ENCODE assay signal across 3 fruit fly cellular contexts in genomic region chr3L:15500813-15501645, dm6.
TF ChIP-seq lines count a peak whose summit lies in the region.

TSS of gene CG7272 (plus strand) at chr3L:15500938.

TF ChIP-seq in whole organism, embryonic, 481 proteins besides CTCF, POLR2A, EP300 and RAD21 (continued from another document and continues in another):
- TF ChIP-seq zfh2 (GFP tag; optimal IDR thresholded peaks at IDR 0.05; lab: Kevin White, UChicago): peak; percentile 20
- TF ChIP-seq br (optimal IDR thresholded peaks at IDR 0.05; lab: Kevin White, UChicago): no peak
- TF ChIP-seq bab2 (GFP tag; optimal IDR thresholded peaks at IDR 0.05; lab: Kevin White, UChicago): peak; percentile 8
- TF ChIP-seq Ets97D (GFP tag; optimal IDR thresholded peaks at IDR 0.05; lab: Kevin White, UChicago): peak; percentile 18
- TF ChIP-seq seq (GFP tag; IDR thresholded peaks at IDR 0.05; lab: Robert Waterston, UW): peak; percentile 23; the same call in 1 of the 2 replicates
- no peak for TF ChIP-seq Trl (optimal IDR thresholded peaks at IDR 0.05; lab: Kevin White, UChicago)
- peak; percentile 30 for TF ChIP-seq Trl (GFP tag; optimal IDR thresholded peaks at IDR 0.05; lab: Kevin White, UChicago)
- TF ChIP-seq crc (GFP tag; optimal IDR thresholded peaks at IDR 0.05; lab: Kevin White, UChicago): no peak
- no peak for TF ChIP-seq CG7928 (GFP tag; optimal IDR thresholded peaks at IDR 0.05; lab: Kevin White, UChicago)
- TF ChIP-seq Sry-δ (GFP tag; optimal IDR thresholded peaks at IDR 0.05; lab: Kevin White, UChicago): peak; percentile 53
- peak; percentile 27 for TF ChIP-seq bigmax (GFP tag; optimal IDR thresholded peaks at IDR 0.05; lab: Kevin White, UChicago)
- TF ChIP-seq Med (GFP tag; lab: Kevin White, UChicago): peak; percentile 88
- peak; percentile 51; the same call in 1 of the 2 replicates for TF ChIP-seq ato (GFP tag; IDR thresholded peaks at IDR 0.05; lab: Robert Waterston, UW; ENCODE audit: partially characterized antibody)
- TF ChIP-seq stwl (tag; optimal IDR thresholded peaks at IDR 0.05; lab: Kevin White, UChicago): peak; percentile 17
- TF ChIP-seq gem (tag; optimal IDR thresholded peaks at IDR 0.05; lab: Kevin White, UChicago): peak; percentile 10
- TF ChIP-seq ab (GFP tag; optimal IDR thresholded peaks at IDR 0.05; lab: Kevin White, UChicago): no peak
- peak; percentile 17 for TF ChIP-seq Blimp-1 (GFP tag; optimal IDR thresholded peaks at IDR 0.05; lab: Kevin White, UChicago)
- TF ChIP-seq CG14965 (GFP tag; optimal IDR thresholded peaks at IDR 0.05; lab: Kevin White, UChicago; ENCODE audit: borderline replicate concordance): no peak
- TF ChIP-seq caup (GFP tag; optimal IDR thresholded peaks at IDR 0.05; lab: Kevin White, UChicago; ENCODE audit: severe bottlenecking): peak; percentile 38
- TF ChIP-seq CG33557 (GFP tag; optimal IDR thresholded peaks at IDR 0.05; lab: Kevin White, UChicago): no peak
- TF ChIP-seq CG10543 (GFP tag; optimal IDR thresholded peaks at IDR 0.05; lab: Kevin White, UChicago): peak; percentile 82
- no peak for TF ChIP-seq CG8478 (optimal IDR thresholded peaks at IDR 0.05; lab: Kevin White, UChicago)
- TF ChIP-seq hbn (GFP tag; IDR thresholded peaks at IDR 0.05; lab: Robert Waterston, UW; ENCODE audit: partially characterized antibody): no peak
- peak; percentile 18 for TF ChIP-seq gcm (GFP tag; optimal IDR thresholded peaks at IDR 0.05; lab: Kevin White, UChicago)
- no peak for TF ChIP-seq luna (GFP tag; optimal IDR thresholded peaks at IDR 0.05; lab: Kevin White, UChicago)
- TF ChIP-seq sna (GFP tag; IDR thresholded peaks at IDR 0.05; lab: Robert Waterston, UW; ENCODE audit: partially characterized antibody): 0 out of 2 replicates have a peak, but pooled peaks have one; percentile 36
- TF ChIP-seq CG16813 (GFP tag; IDR thresholded peaks at IDR 0.05; lab: Robert Waterston, UW; ENCODE audit: partially characterized antibody): 0 out of 3 replicates have a peak, but pooled peaks have one; percentile 19
- TF ChIP-seq Xrp1 (GFP tag; IDR thresholded peaks at IDR 0.05; lab: Robert Waterston, UW): peak; percentile 32; the same call in 1 of the 2 replicates
- TF ChIP-seq CG9609 (GFP tag; optimal IDR thresholded peaks at IDR 0.05; lab: Kevin White, UChicago): no peak
- TF ChIP-seq Awh (GFP tag; IDR thresholded peaks at IDR 0.05; lab: Robert Waterston, UW): no peak
- peak; percentile 31 for TF ChIP-seq ERR (GFP tag; optimal IDR thresholded peaks at IDR 0.05; lab: Kevin White, UChicago)
- TF ChIP-seq Mes4 (GFP tag; optimal IDR thresholded peaks at IDR 0.05; lab: Kevin White, UChicago): no peak
- no peak for TF ChIP-seq slou (GFP tag; optimal IDR thresholded peaks at IDR 0.05; lab: Kevin White, UChicago)
- TF ChIP-seq CG9727 (GFP tag; optimal IDR thresholded peaks at IDR 0.05; lab: Kevin White, UChicago): no peak
- no peak for TF ChIP-seq CG10959 (GFP tag; IDR thresholded peaks at IDR 0.05; lab: Robert Waterston, UW)
- TF ChIP-seq CG10462 (GFP tag; optimal IDR thresholded peaks at IDR 0.05; lab: Kevin White, UChicago): no peak
- TF ChIP-seq zen (tag; optimal IDR thresholded peaks at IDR 0.05; lab: Kevin White, UChicago): no peak
- TF ChIP-seq CG14710 (tag; optimal IDR thresholded peaks at IDR 0.05; lab: Kevin White, UChicago): peak; percentile 29
- peak; percentile 64; the same call in 1 of the 2 replicates for TF ChIP-seq NFAT (GFP tag; IDR thresholded peaks at IDR 0.05; lab: Robert Waterston, UW)
- no peak for TF ChIP-seq CG7556 (GFP tag; optimal IDR thresholded peaks at IDR 0.05; lab: Kevin White, UChicago)
- TF ChIP-seq Dll (GFP tag; IDR thresholded peaks at IDR 0.05; lab: Robert Waterston, UW; ENCODE audit: partially characterized antibody): peak; percentile 23; the same call in 1 of the 4 replicates
- no peak for TF ChIP-seq psq (GFP tag; optimal IDR thresholded peaks at IDR 0.05; lab: Kevin White, UChicago)

TF ChIP-seq in whole organism, prepupa, 60 proteins besides CTCF, POLR2A, EP300 and RAD21 (continued from another document):
- no peak for TF ChIP-seq Gug (GFP tag; IDR thresholded peaks at IDR 0.05; lab: Robert Waterston, UW)
- TF ChIP-seq CG15336 (GFP tag; IDR thresholded peaks at IDR 0.05; lab: Robert Waterston, UW): peak; percentile 15; the same call in 1 of the 2 replicates
- TF ChIP-seq Smox (GFP tag; optimal IDR thresholded peaks at IDR 0.05; lab: Kevin White, UChicago): no peak
- no peak for TF ChIP-seq esn (GFP tag; optimal IDR thresholded peaks at IDR 0.05; lab: Kevin White, UChicago)
- TF ChIP-seq CG11762 (GFP tag; optimal IDR thresholded peaks at IDR 0.05; lab: Kevin White, UChicago; ENCODE audit: insufficient read depth): no peak
- TF ChIP-seq CG9139 (GFP tag; optimal IDR thresholded peaks at IDR 0.05; lab: Kevin White, UChicago): no peak
- peak; percentile 28 for TF ChIP-seq Lpt (GFP tag; optimal IDR thresholded peaks at IDR 0.05; lab: Kevin White, UChicago)
- TF ChIP-seq CG11902 (GFP tag; optimal IDR thresholded peaks at IDR 0.05; lab: Kevin White, UChicago): no peak
- TF ChIP-seq Eip75B (GFP tag; optimal IDR thresholded peaks at IDR 0.05; lab: Kevin White, UChicago): no peak
- no peak for TF ChIP-seq Sox15 (GFP tag; optimal IDR thresholded peaks at IDR 0.05; lab: Kevin White, UChicago)
- TF ChIP-seq fd59A (GFP tag; optimal IDR thresholded peaks at IDR 0.05; lab: Kevin White, UChicago): no peak
- TF ChIP-seq CG16779 (tag; optimal IDR thresholded peaks at IDR 0.05; lab: Kevin White, UChicago): no peak
- TF ChIP-seq CG10669 (GFP tag; optimal IDR thresholded peaks at IDR 0.05; lab: Kevin White, UChicago): no peak
- no peak for TF ChIP-seq Ets21C (GFP tag; optimal IDR thresholded peaks at IDR 0.05; lab: Kevin White, UChicago)
- peak; percentile 48; the same call in 2 of the 3 replicates for TF ChIP-seq CG6163 (GFP tag; IDR thresholded peaks at IDR 0.05; lab: Robert Waterston, UW)
- TF ChIP-seq achi (GFP tag; optimal IDR thresholded peaks at IDR 0.05; lab: Kevin White, UChicago): no peak
- no peak for TF ChIP-seq acj6 (GFP tag; optimal IDR thresholded peaks at IDR 0.05; lab: Kevin White, UChicago)
- TF ChIP-seq lz (GFP tag; optimal IDR thresholded peaks at IDR 0.05; lab: Kevin White, UChicago): no peak
- no peak for TF ChIP-seq Sox102F (GFP tag; optimal IDR thresholded peaks at IDR 0.05; lab: Kevin White, UChicago)
- peak; percentile 51 for TF ChIP-seq CG3919 (GFP tag; optimal IDR thresholded peaks at IDR 0.05; lab: Kevin White, UChicago)
- TF ChIP-seq Blimp-1 (GFP tag; optimal IDR thresholded peaks at IDR 0.05; lab: Kevin White, UChicago): no peak
- no peak for TF ChIP-seq ss (GFP tag; optimal IDR thresholded peaks at IDR 0.05; lab: Kevin White, UChicago)
- no peak for TF ChIP-seq Hr39 (GFP tag; optimal IDR thresholded peaks at IDR 0.05; lab: Kevin White, UChicago)
- TF ChIP-seq pdm3 (GFP tag; optimal IDR thresholded peaks at IDR 0.05; lab: Kevin White, UChicago): no peak
TF ChIP-seq in whole organism, prepupa: peak in this region for 12.

TF ChIP-seq in whole organism, wandering third instar larva, 38 proteins besides CTCF, POLR2A, EP300 and RAD21 (continued from another document):
- TF ChIP-seq Mio (GFP tag; optimal IDR thresholded peaks at IDR 0.05; lab: Kevin White, UChicago) (no peak), GATAd (GFP tag; optimal IDR thresholded peaks at IDR 0.05; lab: Kevin White, UChicago) (no peak), tai (GFP tag; optimal IDR thresholded peaks at IDR 0.05; lab: Kevin White, UChicago) (no peak), Dif (GFP tag; optimal IDR thresholded peaks at IDR 0.05; lab: Kevin White, UChicago; ENCODE audit: partially characterized antibody) (peak; percentile 64), Rel (GFP tag; optimal IDR thresholded peaks at IDR 0.05; lab: Kevin White, UChicago) (no peak), Rel (tag; optimal IDR thresholded peaks at IDR 0.05; lab: Kevin White, UChicago) (peak; percentile 96), Hnf4 (GFP tag; optimal IDR thresholded peaks at IDR 0.05; lab: Kevin White, UChicago) (no peak), Hr83 (GFP tag; optimal IDR thresholded peaks at IDR 0.05; lab: Kevin White, UChicago; ENCODE audit: poor library complexity, severe bottlenecking) (peak; percentile 30), Dfd (GFP tag; optimal IDR thresholded peaks at IDR 0.05; lab: Kevin White, UChicago) (no peak)
TF ChIP-seq in whole organism, wandering third instar larva: peak in this region for 9.
